Worm (Caenorhabditis elegans) whole organism, young adult: Measurements from ENCODE around the gene lys-6.

Experiments
- B0019.2 ChIP-seq: fragments of 200-800 bp; sonication (Bioruptor generic); conservative IDR thresholded peaks from 2 replicates; pipeline ENCODE4 v1.3.6; 2022; ENCODE audit warnings: missing genetic modification reagents, missing genetic modification characterization, missing compliant biosample characterization
- F10E7.11 ChIP-seq: sonication (generic microtip); optimal IDR thresholded peaks from 2 replicates; lab custom pipeline; 2017; ENCODE audit warnings: mild to moderate bottlenecking, missing genetic modification characterization, moderate library complexity, missing compliant biosample characterization
- F49E8.2 ChIP-seq: sonication (generic microtip); optimal IDR thresholded peaks from 3 replicates; lab custom pipeline; 2017; ENCODE audit warnings: missing genetic modification characterization, mild to moderate bottlenecking, missing compliant biosample characterization, antibody characterized with exemption, moderate library complexity; ENCODE audit not compliant: insufficient read depth
- F55B11.4 ChIP-seq: sonication (generic microtip); optimal IDR thresholded peaks from 2 replicates; lab custom pipeline; 2016; ENCODE audit warnings: missing compliant biosample characterization, missing genetic modification characterization, borderline replicate concordance; ENCODE audit not compliant: insufficient read depth
- K11D2.4 ChIP-seq: fragments of 200-800 bp; sonication (Bioruptor generic); IDR thresholded peaks from 2 replicates; pipeline ENCODE4 v1.3.6; 2022; ENCODE audit warnings: missing genetic modification reagents, missing genetic modification characterization, missing compliant biosample characterization
- K12H6.12 ChIP-seq: fragments of 200-800 bp; sonication (Bioruptor generic); optimal IDR thresholded peaks from 2 replicates; lab custom pipeline; 2018; ENCODE audit warnings: mild to moderate bottlenecking, missing genetic modification characterization, missing compliant biosample characterization
- Y53F4B.3 ChIP-seq: fragments of 200-800 bp; sonication (Bioruptor generic); IDR thresholded peaks from 2 replicates; pipeline ENCODE4 v1.3.6; 2022; ENCODE audit warnings: missing genetic modification reagents, missing genetic modification characterization, missing compliant biosample characterization
- Y53G8AR.9 ChIP-seq: fragments of 200-800 bp; sonication (Bioruptor generic); conservative IDR thresholded peaks from 2 replicates; pipeline ENCODE4 v1.3.6; 2022; ENCODE audit warnings: missing genetic modification reagents, missing genetic modification characterization, missing compliant biosample characterization
- Y56A3A.18 ChIP-seq: fragments of 200-800 bp; sonication (Bioruptor generic); IDR thresholded peaks from 2 replicates; pipeline ENCODE4 v1.3.6; 2022; ENCODE audit warnings: missing genetic modification reagents, missing genetic modification characterization, missing compliant biosample characterization
- Y67H2A.10 ChIP-seq: fragments of 200-800 bp; sonication (Bioruptor generic); conservative IDR thresholded peaks from 2 replicates; pipeline ENCODE4 v1.3.6; 2022; ENCODE audit warnings: missing genetic modification reagents, missing genetic modification characterization, missing compliant biosample characterization
- Y95B8A.8 ChIP-seq: fragments of 200-800 bp; sonication (Bioruptor generic); IDR thresholded peaks from 2 replicates; pipeline ENCODE4 v1.3.6; 2022; ENCODE audit warnings: missing genetic modification reagents, missing genetic modification characterization, missing compliant biosample characterization
- ZK185.1 ChIP-seq: sonication (generic microtip); optimal IDR thresholded peaks from 2 replicates; lab custom pipeline; 2016; ENCODE audit warnings: mild to moderate bottlenecking, missing genetic modification characterization, missing compliant biosample characterization; ENCODE audit not compliant: poor library complexity, severe bottlenecking
- akir-1 ChIP-seq: fragments of 200-800 bp; sonication (Bioruptor generic); optimal IDR thresholded peaks from 2 replicates; lab custom pipeline; 2018; ENCODE audit warnings: mild to moderate bottlenecking, missing genetic modification characterization, moderate library complexity, missing compliant biosample characterization
- aptf-3 ChIP-seq: fragments of 200-800 bp; sonication (Bioruptor generic); IDR thresholded peaks from 2 replicates; pipeline ENCODE4 v1.3.6; 2022; ENCODE audit warnings: missing genetic modification characterization, missing compliant biosample characterization
- attf-3 ChIP-seq: fragments of 200-800 bp; sonication (Bioruptor generic); conservative IDR thresholded peaks from 2 replicates; pipeline ENCODE4 v1.3.6; 2022; ENCODE audit warnings: missing genetic modification reagents, missing genetic modification characterization, missing compliant biosample characterization
- attf-5 ChIP-seq: fragments of 200-800 bp; sonication (Bioruptor generic); optimal IDR thresholded peaks from 2 replicates; lab custom pipeline; 2018; ENCODE audit warnings: mild to moderate bottlenecking, missing genetic modification characterization, missing compliant biosample characterization
- bed-1 ChIP-seq: fragments of 200-800 bp; sonication (Bioruptor generic); IDR thresholded peaks from 2 replicates; pipeline ENCODE4 v1.3.6; 2022; ENCODE audit warnings: missing genetic modification reagents, missing genetic modification characterization, missing compliant biosample characterization
- bed-2 ChIP-seq: fragments of 200-800 bp; sonication (Bioruptor generic); IDR thresholded peaks from 2 replicates; pipeline ENCODE4 v1.3.6; 2022; ENCODE audit warnings: missing genetic modification reagents, missing genetic modification characterization, missing compliant biosample characterization
- cebp-2 ChIP-seq: fragments of 200-800 bp; sonication (Bioruptor generic); IDR thresholded peaks from 2 replicates; pipeline ENCODE4 v1.3.6; 2022; ENCODE audit warnings: missing genetic modification characterization, missing compliant biosample characterization
- ceh-100 ChIP-seq: fragments of 200-800 bp; sonication (Bioruptor generic); IDR thresholded peaks from 2 replicates; pipeline ENCODE4 v1.3.6; 2022; ENCODE audit warnings: missing genetic modification reagents, missing genetic modification characterization, missing compliant biosample characterization
- ceh-91 ChIP-seq: fragments of 200-800 bp; sonication (Bioruptor generic); IDR thresholded peaks from 2 replicates; pipeline ENCODE4 v1.3.6; 2022; ENCODE audit warnings: missing genetic modification reagents, missing genetic modification characterization, missing compliant biosample characterization
- die-1 ChIP-seq: sonication (generic microtip); optimal IDR thresholded peaks from 2 replicates; lab custom pipeline; 2016; ENCODE audit warnings: missing genotype, mild to moderate bottlenecking, missing genetic modification characterization, missing compliant biosample characterization
- dpff-1 ChIP-seq: sonication (generic microtip); optimal IDR thresholded peaks from 2 replicates; lab custom pipeline; 2017; ENCODE audit warnings: mild to moderate bottlenecking, missing genetic modification characterization, missing compliant biosample characterization
- gei-17 ChIP-seq: fragments of 200-800 bp; sonication (Bioruptor generic); optimal IDR thresholded peaks from 2 replicates; lab custom pipeline; 2018; ENCODE audit warnings: mild to moderate bottlenecking, missing genetic modification characterization, missing compliant biosample characterization
- hsf-1 ChIP-seq: fragments of 200-800 bp; sonication (Bioruptor generic); IDR thresholded peaks from 2 replicates; pipeline ENCODE4 v1.3.6; 2022; ENCODE audit warnings: missing genetic modification reagents, missing genetic modification characterization, missing compliant biosample characterization
- lag-1 ChIP-seq: fragments of 200-800 bp; sonication (Bioruptor generic); IDR thresholded peaks from 2 replicates; pipeline ENCODE4 v1.3.6; 2022; ENCODE audit warnings: missing genetic modification reagents, missing genetic modification characterization, missing compliant biosample characterization
- lin-40 ChIP-seq: sonication (generic microtip); optimal IDR thresholded peaks from 2 replicates; lab custom pipeline; 2016; ENCODE audit warnings: missing genetic modification characterization, mild to moderate bottlenecking, missing compliant biosample characterization, missing genotype, missing genetic modification reagents
- madf-10 ChIP-seq: sonication (generic microtip); optimal IDR thresholded peaks from 2 replicates; lab custom pipeline; 2016; ENCODE audit warnings: mild to moderate bottlenecking, missing genetic modification characterization, missing compliant biosample characterization
- madf-3 ChIP-seq: fragments of 200-800 bp; sonication (Bioruptor generic); IDR thresholded peaks from 2 replicates; pipeline ENCODE4 v1.3.6; 2022; ENCODE audit warnings: missing genetic modification reagents, missing genetic modification characterization, missing compliant biosample characterization
- madf-6 ChIP-seq: fragments of 200-800 bp; sonication (Bioruptor generic); IDR thresholded peaks from 2 replicates; pipeline ENCODE4 v1.3.6; 2022; ENCODE audit warnings: missing genetic modification reagents, missing genetic modification characterization, missing compliant biosample characterization
- madf-8 ChIP-seq: fragments of 200-800 bp; sonication (Bioruptor generic); conservative IDR thresholded peaks from 2 replicates; pipeline ENCODE4 v1.3.6; 2022; ENCODE audit warnings: missing genetic modification reagents, missing genetic modification characterization, missing compliant biosample characterization
- mcd-1 ChIP-seq: fragments of 200-800 bp; sonication (Bioruptor generic); IDR thresholded peaks from 2 replicates; pipeline ENCODE4 v1.3.6; 2022; ENCODE audit warnings: missing genetic modification reagents, missing genetic modification characterization, missing compliant biosample characterization
- nfya-1 ChIP-seq: sonication (generic microtip); optimal IDR thresholded peaks from 2 replicates; lab custom pipeline; 2017; ENCODE audit warnings: antibody characterized with exemption, missing compliant biosample characterization, missing genetic modification characterization, borderline replicate concordance; ENCODE audit not compliant: insufficient read depth
- nfya-2 ChIP-seq: fragments of 200-800 bp; sonication (Bioruptor generic); IDR thresholded peaks from 2 replicates; pipeline ENCODE4 v1.3.6; 2022; ENCODE audit warnings: missing genetic modification reagents, missing genetic modification characterization, missing compliant biosample characterization
- nhr-179 ChIP-seq: sonication (generic microtip); optimal IDR thresholded peaks from 2 replicates; lab custom pipeline; 2016; ENCODE audit warnings: mild to moderate bottlenecking, missing genetic modification characterization, missing compliant biosample characterization
- nhr-80 ChIP-seq: sonication (generic microtip); optimal IDR thresholded peaks from 2 replicates; lab custom pipeline; 2016; ENCODE audit warnings: missing genetic modification characterization, missing compliant biosample characterization
- nhr-90 ChIP-seq: sonication (generic microtip); optimal IDR thresholded peaks from 2 replicates; lab custom pipeline; 2016; ENCODE audit warnings: missing genotype, mild to moderate bottlenecking, missing genetic modification characterization, missing compliant biosample characterization
- pbrm-1 ChIP-seq: fragments of 200-800 bp; sonication (Bioruptor generic); IDR thresholded peaks from 2 replicates; pipeline ENCODE4 v1.3.6; 2022; ENCODE audit warnings: missing genetic modification reagents, missing genetic modification characterization, missing compliant biosample characterization
- snpc-1.3 ChIP-seq: sonication (generic microtip); optimal IDR thresholded peaks from 2 replicates; lab custom pipeline; 2017; ENCODE audit warnings: missing genetic modification characterization, mild to moderate bottlenecking, missing compliant biosample characterization, antibody characterized with exemption, moderate library complexity, missing genotype, missing genetic modification reagents; ENCODE audit not compliant: insufficient read depth
- snpc-4 ChIP-seq, 5 experiments: fragments of 150-350 bp in 1 of 5; sonication (generic microtip) in 4 of 5; optimal IDR thresholded peaks; 2 replicates each; lab custom pipeline; 2014 to 2018; ENCODE audit warnings: missing genetic modification characterization in 5 of 5, missing biosample characterization in 3 of 5, antibody characterized with exemption in 2 of 5, mild to moderate bottlenecking in 2 of 5, missing compliant biosample characterization in 2 of 5, missing genotype in 2 of 5, moderate library complexity in 2 of 5, missing genetic modification reagents in 1 of 5
- ztf-18 ChIP-seq: sonication (generic microtip); optimal IDR thresholded peaks from 2 replicates; lab custom pipeline; 2016; ENCODE audit warnings: missing genotype, mild to moderate bottlenecking, missing genetic modification characterization, missing compliant biosample characterization
- ztf-26 ChIP-seq: sonication (generic microtip); optimal IDR thresholded peaks from 2 replicates; lab custom pipeline; 2017; ENCODE audit warnings: missing genetic modification characterization, missing compliant biosample characterization
- ztf-6 ChIP-seq: fragments of 200-800 bp; sonication (Bioruptor generic); IDR thresholded peaks from 2 replicates; pipeline ENCODE4 v1.3.6; 2022; ENCODE audit warnings: missing genetic modification reagents, missing genetic modification characterization, missing compliant biosample characterization

The lys-6 gene

DNA sequence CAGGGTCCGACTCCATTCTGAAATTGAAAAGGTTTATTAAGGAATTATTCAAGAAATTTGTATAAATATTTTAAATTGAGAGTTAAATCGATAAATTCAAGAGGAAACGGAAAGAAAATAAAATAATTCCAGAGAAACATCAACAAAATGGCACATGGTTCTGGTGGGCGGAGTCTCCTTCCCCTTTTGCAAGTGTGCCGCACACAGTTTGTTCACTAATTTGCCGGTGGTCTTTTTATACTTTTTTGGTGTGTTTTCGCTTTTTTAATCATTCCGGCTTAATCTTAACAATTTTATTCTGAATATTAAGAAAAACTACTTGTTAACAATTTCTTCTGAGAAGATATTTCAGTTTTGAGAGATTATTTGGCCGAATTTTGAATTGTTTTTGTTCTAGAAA lies 22.8 kb downstream of the lys-6 start, which contains the start of the genes ragc-1 and Y24F12A.1 (continued):
- TF ChIP-seq F55B11.4 (tag; lab: Kevin White, UChicago) (no peak), ztf-6 (GFP tag; lab: Robert Waterston, UW) (no peak), attf-5 (peak; percentile 70), madf-10 (tag; lab: Kevin White, UChicago) (no peak), mcd-1 (0 out of 2 replicates have a peak, but pooled peaks have one; percentile 19), aptf-3 (GFP tag; lab: Robert Waterston, UW) (no peak), snpc-1.3 (tag; lab: Kevin White, UChicago) (peak; percentile 60), K11D2.4 (no peak), pbrm-1 (GFP tag; lab: Robert Waterston, UW) (no peak), Y53F4B.3 (no peak), K12H6.12 (tag; lab: Kevin White, UChicago) (no peak), attf-3 (GFP tag; lab: Robert Waterston, UW) (no peak), bed-1 (GFP tag; lab: Robert Waterston, UW) (no peak), nhr-80 (tag; lab: Kevin White, UChicago) (peak; percentile 55), Y53G8AR.9 (GFP tag; lab: Robert Waterston, UW) (no peak), ceh-91 (GFP tag; lab: Robert Waterston, UW) (no peak), snpc-4 (GFP tag; optimal IDR thresholded peaks at IDR 0.05; lab: Kevin White, UChicago) (peak; percentile 7), snpc-4 (tag; optimal IDR thresholded peaks at IDR 0.05; lab: Kevin White, UChicago) (peak in 1 of 4 experiments; percentile 40), Y67H2A.10 (GFP tag; lab: Robert Waterston, UW) (no peak), madf-3 (GFP tag; lab: Robert Waterston, UW) (no peak), akir-1 (GFP tag; lab: Kevin White, UChicago) (no peak), F10E7.11 (tag; lab: Kevin White, UChicago) (no peak), nhr-90 (no peak), hsf-1 (GFP tag; lab: Robert Waterston, UW) (no peak), gei-17 (GFP tag; lab: Kevin White, UChicago) (no peak), lin-40 (no peak), ztf-18 (tag; lab: Kevin White, UChicago) (no peak), die-1 (tag; lab: Kevin White, UChicago) (no peak), madf-8 (GFP tag; lab: Robert Waterston, UW) (no peak), madf-6 (no peak), nfya-1 (no peak), ztf-26 (no peak), nhr-179 (tag; lab: Kevin White, UChicago) (no peak), nfya-2 (GFP tag; lab: Robert Waterston, UW) (no peak), lag-1 (GFP tag; lab: Robert Waterston, UW) (no peak), Y95B8A.8 (GFP tag; lab: Robert Waterston, UW) (no peak), cebp-2 (no peak), B0019.2 (GFP tag; lab: Robert Waterston, UW) (no peak), dpff-1 (tag; lab: Kevin White, UChicago) (no peak), F49E8.2 (tag; lab: Kevin White, UChicago) (no peak), Y56A3A.18 (no peak), ZK185.1 (tag; lab: Kevin White, UChicago) (peak; percentile 39), bed-2 (GFP tag; lab: Robert Waterston, UW) (no peak), ceh-100 (GFP tag; lab: Robert Waterston, UW) (peak; percentile 71)
- TF ChIP-seq, all 124 proteins: peak for 17
